Worm (Caenorhabditis elegans): ENCODE data around the gene rpl-2.

The rpl-2 gene

ce11 chrV:20470385-20470784, 9.1 kb upstream of the rpl-2 start, which contains the start of gene B0250.8:
Gene B0250.8 (minus strand): TSS chrV:20470485.
- TF ChIP-seq mdl-1 (tag; optimal IDR thresholded peaks at IDR 0.05) (no peak), nhr-19 (GFP tag; conservative IDR thresholded peaks at IDR 0.05) (no peak), mef-2 (tag; optimal IDR thresholded peaks at IDR 0.05) (no peak), mab-9 (GFP tag; IDR thresholded peaks at IDR 0.05) (no peak)

- TF ChIP-seq aly-2 (tag; optimal IDR thresholded peaks at IDR 0.05) (no peak), nhr-85 (tag) (peak; percentile 6), hlh-17 (GFP tag; optimal IDR thresholded peaks at IDR 0.05; ENCODE audit: borderline replicate concordance) (no peak), unc-86 (tag; optimal IDR thresholded peaks at IDR 0.05) (no peak), nhr-47 (tag; optimal IDR thresholded peaks at IDR 0.05) (no peak), snu-23 (GFP tag; optimal IDR thresholded peaks at IDR 0.05) (no peak), dsc-1 (tag; optimal IDR thresholded peaks at IDR 0.05) (no peak), alr-1 (tag; optimal IDR thresholded peaks at IDR 0.05; ENCODE audit: borderline replicate concordance) (no peak)
Measured at ce11 chrV:20475029-20475428, 4.5 kb upstream of the rpl-2 start.

ce11 chrV:20475830-20476229, 3.7 kb upstream of the rpl-2 start, which contains the start of gene B0250.7:
Gene B0250.7 (minus strand): TSS chrV:20476061.
- TF ChIP-seq nhr-11 (tag; optimal IDR thresholded peaks at IDR 0.05) (no peak), lin-15B (tag; optimal IDR thresholded peaks at IDR 0.05) (no peak), efl-1 (optimal IDR thresholded peaks at IDR 0.05) (no peak), efl-1 (GFP tag; optimal IDR thresholded peaks at IDR 0.05 in 1 of 2) (peak in 1 of 2 experiments; percentile 47), lsy-2 (tag; optimal IDR thresholded peaks at IDR 0.05) (peak in 1 of 2 experiments; percentile 21)

- TF ChIP-seq hpl-2 (GFP tag; optimal IDR thresholded peaks at IDR 0.05) (no peak), ceh-63 (GFP tag; optimal IDR thresholded peaks at IDR 0.05) (no peak), efl-1 (optimal IDR thresholded peaks at IDR 0.05) (no peak), efl-1 (GFP tag; optimal IDR thresholded peaks at IDR 0.05 in 1 of 2) (peak in 1 of 2 experiments; percentile 69), F16B12.6 (tag; optimal IDR thresholded peaks at IDR 0.05) (no peak)
Measured at ce11 chrV:20476514-20476913, 3.0 kb upstream of the rpl-2 start.

ce11 chrV:20476981-20477380, 2.5 kb upstream of the rpl-2 start:
- peak; percentile 38 for TF ChIP-seq snu-23 (GFP tag; optimal IDR thresholded peaks at IDR 0.05)
- peak; percentile 42 to 51 for TF ChIP-seq lsy-2 (tag; optimal IDR thresholded peaks at IDR 0.05)
- no peak for TF ChIP-seq nhr-11 (tag; optimal IDR thresholded peaks at IDR 0.05)
- TF ChIP-seq elt-2 (tag; optimal IDR thresholded peaks at IDR 0.05) = no peak
- TF ChIP-seq lin-35 (GFP tag; optimal IDR thresholded peaks at IDR 0.05) = peak; percentile 12 to 17
- TF ChIP-seq ceh-82 (tag; optimal IDR thresholded peaks at IDR 0.05) = peak; percentile 3 to 7 (median 5)
- peak in 2 of 3 experiments; percentile 39 to 44 for TF ChIP-seq dpl-1 (GFP tag; optimal IDR thresholded peaks at IDR 0.05)
- peak; percentile 21 for TF ChIP-seq rnt-1 (tag; optimal IDR thresholded peaks at IDR 0.05)
- TF ChIP-seq mep-1 (tag; optimal IDR thresholded peaks at IDR 0.05) = no peak
- TF ChIP-seq efl-1 (optimal IDR thresholded peaks at IDR 0.05) = peak; percentile 23 to 51
- TF ChIP-seq efl-1 (GFP tag; optimal IDR thresholded peaks at IDR 0.05 in 1 of 2) = peak; percentile 34 to 92
- TF ChIP-seq F16B12.6 (tag; optimal IDR thresholded peaks at IDR 0.05) = peak; percentile 84
- peak; percentile 17 for TF ChIP-seq isw-1 (GFP tag; IDR thresholded peaks at IDR 0.05)
- peak in 1 of 6 experiments; percentile 41 for TF ChIP-seq elt-3 (tag; optimal IDR thresholded peaks at IDR 0.05)
- TF ChIP-seq xbp-1 (tag; optimal IDR thresholded peaks at IDR 0.05) = peak; percentile 23
- no peak for TF ChIP-seq fkh-10 (GFP tag; optimal IDR thresholded peaks at IDR 0.05)

- TF ChIP-seq elt-3 (tag; optimal IDR thresholded peaks at IDR 0.05) = no peak
- no peak for TF ChIP-seq mep-1 (tag; optimal IDR thresholded peaks at IDR 0.05)
- no peak for TF ChIP-seq efl-3 (GFP tag; optimal IDR thresholded peaks at IDR 0.05)
- no peak for TF ChIP-seq lin-15B (tag; optimal IDR thresholded peaks at IDR 0.05)
- TF ChIP-seq rnt-1 (tag; optimal IDR thresholded peaks at IDR 0.05) = no peak
- no peak for TF ChIP-seq snu-23 (GFP tag; optimal IDR thresholded peaks at IDR 0.05)
- no peak for TF ChIP-seq nhr-11 (tag; optimal IDR thresholded peaks at IDR 0.05)
- no peak for TF ChIP-seq efl-1 (optimal IDR thresholded peaks at IDR 0.05)
- no peak for TF ChIP-seq efl-1 (GFP tag; optimal IDR thresholded peaks at IDR 0.05 in 1 of 2)
- no peak for TF ChIP-seq dsc-1 (tag; optimal IDR thresholded peaks at IDR 0.05)
- no peak for TF ChIP-seq hlh-4 (tag; optimal IDR thresholded peaks at IDR 0.05)
- TF ChIP-seq mdl-1 (tag; optimal IDR thresholded peaks at IDR 0.05) = no peak
- no peak for TF ChIP-seq isw-1 (GFP tag; IDR thresholded peaks at IDR 0.05)
- TF ChIP-seq unc-98 (GFP tag; IDR thresholded peaks at IDR 0.05) = no peak
- no peak for TF ChIP-seq skn-1 (tag; optimal IDR thresholded peaks at IDR 0.05)
- no peak for TF ChIP-seq nhr-20 (tag; optimal IDR thresholded peaks at IDR 0.05)
- TF ChIP-seq C34B4.2 (tag; optimal IDR thresholded peaks at IDR 0.05) = no peak
Measured at ce11 chrV:20480790-20481189, 1.3 kb downstream of the rpl-2 start.
